Worm (Caenorhabditis elegans) whole organism, early embryonic: Measurements from ENCODE around the gene cpi-1.

Source experiments
- B0310.2 ChIP-seq: sonication (generic microtip); optimal IDR thresholded peaks from 2 replicates; lab custom pipeline; 2016; ENCODE audit warnings: mild to moderate bottlenecking, missing genetic modification characterization, missing compliant biosample characterization
- F13C5.2 ChIP-seq: sonication (generic microtip); optimal IDR thresholded peaks from 2 replicates; lab custom pipeline; 2017; ENCODE audit warnings: mild to moderate bottlenecking, missing genetic modification characterization, inconsistent platforms, missing compliant biosample characterization
- aly-1 ChIP-seq: sonication (generic microtip); optimal IDR thresholded peaks from 2 replicates; lab custom pipeline; 2016; ENCODE audit warnings: missing genetic modification characterization, missing compliant biosample characterization
- ama-1 ChIP-seq: fragments of 150-350 bp; optimal IDR thresholded peaks from 2 replicates; lab custom pipeline; 2014
- ceh-13 ChIP-seq: fragments of 200-800 bp; sonication (Bioruptor generic); optimal IDR thresholded peaks from 2 replicates; lab custom pipeline; 2018; ENCODE audit warnings: mild to moderate bottlenecking, missing genetic modification characterization, missing compliant biosample characterization
- ceh-36 ChIP-seq: sonication (generic microtip); optimal IDR thresholded peaks from 2 replicates; lab custom pipeline; 2016; ENCODE audit warnings: missing genetic modification characterization, inconsistent platforms, missing compliant biosample characterization
- hmbx-1 ChIP-seq: sonication (generic microtip); optimal IDR thresholded peaks from 2 replicates; lab custom pipeline; 2016; ENCODE audit warnings: mild to moderate bottlenecking, missing genetic modification characterization, missing compliant biosample characterization
- hnd-1 ChIP-seq: sonication (generic microtip); optimal IDR thresholded peaks from 2 replicates; lab custom pipeline; 2016; ENCODE audit warnings: missing genetic modification characterization, missing compliant biosample characterization
- pes-1 ChIP-seq: fragments of 200-800 bp; sonication (Bioruptor generic); IDR thresholded peaks from 2 replicates; pipeline ENCODE4 v1.3.6; 2022; ENCODE audit warnings: missing genetic modification reagents, missing genetic modification characterization, missing compliant biosample characterization
- scrt-1 ChIP-seq: fragments of 200-800 bp; sonication (Bioruptor generic); IDR thresholded peaks from 2 replicates; pipeline ENCODE4 v1.3.6; 2022; ENCODE audit warnings: missing genetic modification characterization, missing compliant biosample characterization
- sea-1 ChIP-seq: fragments of 200-800 bp; sonication (Bioruptor generic); conservative IDR thresholded peaks from 2 replicates; pipeline ENCODE4 v1.3.6; 2022; ENCODE audit warnings: missing genetic modification characterization, missing compliant biosample characterization
- tbx-37 ChIP-seq: fragments of 200-800 bp; sonication (Bioruptor generic); conservative IDR thresholded peaks from 2 replicates; pipeline ENCODE4 v1.3.6; 2022; ENCODE audit warnings: missing genetic modification reagents, missing genetic modification characterization, missing compliant biosample characterization

Gene cpi-1

DNA sequence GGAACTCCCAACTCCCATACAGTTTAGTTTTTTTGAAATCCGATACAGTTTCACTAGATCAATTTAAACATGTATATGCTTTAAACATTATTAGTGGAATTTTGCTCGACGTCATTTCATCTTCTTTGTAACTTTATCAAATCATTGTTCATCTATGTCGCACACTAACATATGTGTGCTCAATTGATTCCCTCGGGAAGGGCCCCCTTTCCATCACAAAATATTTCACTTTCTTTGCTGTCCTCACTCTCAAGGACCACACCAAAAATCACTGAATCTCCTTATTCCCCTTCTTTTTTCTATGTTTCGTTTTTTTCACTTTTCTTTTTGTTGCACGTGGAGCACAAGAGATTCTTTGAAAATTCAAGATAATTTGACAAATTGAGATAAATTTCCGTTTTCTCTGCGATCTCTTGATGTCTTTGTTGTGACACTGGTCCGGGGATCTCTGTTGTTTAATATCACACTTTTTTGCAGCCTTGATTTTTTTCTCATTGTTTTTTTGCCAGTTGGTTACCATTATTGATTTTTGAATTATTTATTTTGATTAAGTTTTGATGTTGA lies 46.2 kb downstream of the cpi-1 start:
- TF ChIP-seq aly-1 (tag; lab: Kevin White, UChicago) (no peak), tbx-37 (no peak), sea-1 (no peak), ama-1 (lab: Kevin White, UChicago) (no peak), ceh-36 (tag; lab: Kevin White, UChicago) (no peak), scrt-1 (no peak), B0310.2 (tag; lab: Kevin White, UChicago) (no peak), F13C5.2 (tag; lab: Kevin White, UChicago) (no peak), hmbx-1 (tag; lab: Kevin White, UChicago) (no peak), pes-1 (no peak), hnd-1 (tag; lab: Kevin White, UChicago) (no peak), ceh-13 (GFP tag; lab: Kevin White, UChicago) (no peak)
